Worm (Caenorhabditis elegans): ENCODE measurements around the gene cutc-1.

Gene cutc-1

DNA sequence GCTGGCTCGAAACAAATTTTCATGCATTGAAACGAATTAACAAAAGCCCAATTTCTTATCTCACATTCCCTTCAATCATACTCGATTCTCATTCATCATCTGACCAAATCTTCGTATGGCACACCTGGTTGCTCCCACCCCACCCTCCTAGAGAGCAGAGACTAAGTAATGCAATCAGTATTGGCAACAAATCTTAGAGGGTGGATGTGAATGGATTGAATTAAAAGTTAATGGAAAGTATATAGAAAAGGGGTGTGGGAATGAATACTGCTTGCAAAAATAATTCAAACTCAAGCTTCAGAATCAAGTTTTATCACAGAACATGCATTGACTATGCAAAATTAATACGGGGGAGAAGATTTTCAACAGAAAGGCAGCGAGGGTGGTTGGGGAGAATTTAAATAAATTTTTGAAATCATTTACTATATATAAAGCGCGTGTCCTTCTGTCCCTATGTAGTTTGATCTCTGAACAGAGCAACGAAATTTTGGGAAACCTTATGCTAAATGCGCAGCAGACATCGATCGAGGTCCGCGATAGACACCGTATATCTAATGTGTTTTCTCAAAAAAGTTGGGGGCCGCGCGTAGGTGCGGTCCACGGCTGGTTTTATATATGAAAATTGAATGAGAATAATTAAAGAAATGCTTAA is 34.5 kb upstream of the cutc-1 start:
- peak; percentile 70 for TF ChIP-seq aha-1 (tag)
- no peak for TF ChIP-seq pqm-1 (tag; optimal IDR thresholded peaks at IDR 0.05)
- TF ChIP-seq unc-62 (GFP tag; optimal IDR thresholded peaks at IDR 0.05 in 1 of 2): peak in 1 of 2 experiments; percentile 60
- TF ChIP-seq unc-62 (tag; optimal IDR thresholded peaks at IDR 0.05): no peak
- no peak for TF ChIP-seq nhr-11 (tag; optimal IDR thresholded peaks at IDR 0.05)

DNA sequence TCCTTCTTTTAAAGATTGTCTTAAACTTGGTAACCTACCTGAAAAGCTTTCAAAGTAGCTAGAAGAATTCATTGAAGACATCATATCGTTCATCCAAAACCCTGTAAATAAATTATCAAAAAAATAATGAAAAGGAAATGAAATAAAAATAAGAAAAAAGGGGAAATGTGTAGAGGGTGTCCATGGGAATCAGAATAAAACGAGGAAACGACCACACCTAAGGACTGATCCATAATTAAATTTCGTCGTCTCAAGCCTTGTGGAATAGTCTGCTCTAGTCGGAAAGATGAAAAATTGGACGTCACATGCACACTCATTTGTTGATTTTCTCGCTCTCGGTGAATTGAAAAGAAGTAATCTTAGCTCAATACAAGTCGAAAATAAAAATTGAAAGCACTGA is 31.7 kb upstream of the cutc-1 start, which contains the start of gene ZK1236.9:
Gene ZK1236.9, minus strand, starts transcription at position 101 of the 400 bp plus-strand sequence.
- no peak for TF ChIP-seq tra-1 (GFP tag; IDR thresholded peaks at IDR 0.05)
- no peak for TF ChIP-seq daf-19 (GFP tag; conservative IDR thresholded peaks at IDR 0.05)
- no peak for TF ChIP-seq T26A8.4 (GFP tag; IDR thresholded peaks at IDR 0.05)
- no peak for TF ChIP-seq madf-5 (GFP tag; IDR thresholded peaks at IDR 0.05)
- TF ChIP-seq nhr-111 (GFP tag; optimal IDR thresholded peaks at IDR 0.05): no peak
- TF ChIP-seq ceh-82 (tag; optimal IDR thresholded peaks at IDR 0.05): no peak
- no peak for TF ChIP-seq dmd-8 (GFP tag; IDR thresholded peaks at IDR 0.05)
- TF ChIP-seq F10B5.3 (tag; optimal IDR thresholded peaks at IDR 0.05): no peak
- no peak for TF ChIP-seq ceh-44 (GFP tag; IDR thresholded peaks at IDR 0.05)
- no peak for TF ChIP-seq T20F7.1 (GFP tag; optimal IDR thresholded peaks at IDR 0.05)
- no peak for TF ChIP-seq saeg-2 (GFP tag; IDR thresholded peaks at IDR 0.05)
- no peak for TF ChIP-seq hmg-1.1 (GFP tag; IDR thresholded peaks at IDR 0.05)
- TF ChIP-seq vab-7 (GFP tag; IDR thresholded peaks at IDR 0.05): no peak
- no peak for TF ChIP-seq ceh-32 (tag; optimal IDR thresholded peaks at IDR 0.05; ENCODE audit: poor library complexity)
- TF ChIP-seq nhr-42 (GFP tag; IDR thresholded peaks at IDR 0.05): no peak

DNA sequence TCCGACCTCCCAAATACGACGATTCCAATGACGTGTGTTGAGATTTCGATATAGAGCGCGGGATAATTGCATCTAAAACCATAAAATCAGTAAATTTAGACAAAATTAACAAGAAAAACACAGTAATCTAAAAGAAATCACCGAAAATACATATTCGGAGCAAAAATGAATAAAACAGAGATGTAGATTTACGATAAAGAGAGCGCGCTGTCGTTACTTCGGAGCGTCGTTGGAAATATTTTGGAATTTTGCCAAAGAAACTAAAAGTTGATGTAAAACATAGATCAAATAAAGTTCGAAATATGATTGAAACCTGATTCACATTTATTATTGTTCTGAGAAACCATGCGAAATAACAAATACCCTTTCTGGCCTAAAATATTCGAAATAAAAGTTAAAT is 28.7 kb upstream of the cutc-1 start, which contains the start of gene ZK1236.5:
Gene ZK1236.5, minus strand, starts transcription at position 72 of the 400 bp plus-strand sequence.
- TF ChIP-seq snpc-4 (tag; optimal IDR thresholded peaks at IDR 0.05): no peak
- no peak for TF ChIP-seq mxl-3 (GFP tag; optimal IDR thresholded peaks at IDR 0.05)
- no peak for TF ChIP-seq daf-12 (tag; optimal IDR thresholded peaks at IDR 0.05)
- no peak for TF ChIP-seq fos-1 (tag; optimal IDR thresholded peaks at IDR 0.05)
- no peak for TF ChIP-seq ceh-62 (tag; optimal IDR thresholded peaks at IDR 0.05)
- no peak for TF ChIP-seq Y75B8A.6 (GFP tag; IDR thresholded peaks at IDR 0.05)
- TF ChIP-seq aha-1 (tag): peak; percentile 46
- no peak for TF ChIP-seq mdt-29 (GFP tag; IDR thresholded peaks at IDR 0.05)
- peak; percentile 50 for TF ChIP-seq nhr-6 (tag; optimal IDR thresholded peaks at IDR 0.05)
- peak; percentile 30 for TF ChIP-seq dpl-1 (GFP tag; optimal IDR thresholded peaks at IDR 0.05)
- peak; percentile 94 for TF ChIP-seq Y48G9A.11 (GFP tag; IDR thresholded peaks at IDR 0.05)
- peak; percentile 62 for TF ChIP-seq mes-2 (tag; optimal IDR thresholded peaks at IDR 0.05; ENCODE audit: poor library complexity, severe bottlenecking)
- peak; percentile 71 for TF ChIP-seq R02D3.7 (tag; optimal IDR thresholded peaks at IDR 0.05)
- TF ChIP-seq nhr-42 (GFP tag; IDR thresholded peaks at IDR 0.05): no peak
- peak in 1 of 2 experiments; percentile 64 for TF ChIP-seq lsy-2 (tag; optimal IDR thresholded peaks at IDR 0.05)
- no peak for TF ChIP-seq mdl-1 (tag; optimal IDR thresholded peaks at IDR 0.05)
- TF ChIP-seq T20F7.1 (GFP tag; optimal IDR thresholded peaks at IDR 0.05): peak; percentile 94
- no peak for TF ChIP-seq ctbp-1 (GFP tag; IDR thresholded peaks at IDR 0.05)
- TF ChIP-seq ceh-82 (tag; optimal IDR thresholded peaks at IDR 0.05): no peak

- TF ChIP-seq nhr-25 (tag; optimal IDR thresholded peaks at IDR 0.05; ENCODE audit: borderline replicate concordance, insufficient read depth) (no peak), ceh-28 (tag; optimal IDR thresholded peaks at IDR 0.05) (no peak), ceh-44 (GFP tag; IDR thresholded peaks at IDR 0.05) (no peak), pqm-1 (tag; optimal IDR thresholded peaks at IDR 0.05) (no peak), zip-11 (GFP tag; IDR thresholded peaks at IDR 0.05) (no peak), daf-8 (GFP tag; IDR thresholded peaks at IDR 0.05) (no peak)
These were observed 26.1 kb upstream of the cutc-1 start for ce11 chrIII:8429497-8429896.

All from whole organism, L4 larva.